Worm (Caenorhabditis elegans) whole organism, L4 larva: ENCODE measurements around the gene ift-74.

Experiments
- T20F7.1 ChIP-seq: fragments of 200-800 bp; sonication (Bioruptor generic); optimal IDR thresholded peaks from 2 replicates; lab custom pipeline; 2018; ENCODE audit warnings: mild to moderate bottlenecking, missing genetic modification characterization, missing compliant biosample characterization
- aha-1 ChIP-seq: fragments of 150-350 bp; peaks from one replicate; lab custom pipeline; 2014; ENCODE audit warnings: missing biosample characterization, missing genetic modification characterization
- arid-1 ChIP-seq: fragments of 200-800 bp; sonication (Bioruptor generic); conservative IDR thresholded peaks from 2 replicates; pipeline ENCODE4 v1.3.6; 2022; ENCODE audit warnings: missing genetic modification reagents, missing genetic modification characterization, missing compliant biosample characterization
- attf-4 ChIP-seq: sonication (generic microtip); optimal IDR thresholded peaks from 3 replicates; lab custom pipeline; 2017; ENCODE audit warnings: missing biosample characterization, missing genetic modification characterization
- ceh-20 ChIP-seq: fragments of 200-800 bp; sonication (Bioruptor generic); IDR thresholded peaks from 2 replicates; pipeline ENCODE4 v1.3.6; 2022; ENCODE audit warnings: missing genetic modification reagents, missing genetic modification characterization, missing compliant biosample characterization
- ceh-82 ChIP-seq: sonication (generic microtip); optimal IDR thresholded peaks from 2 replicates; lab custom pipeline; 2017; ENCODE audit warnings: missing biosample characterization, missing genetic modification characterization
- ces-1 ChIP-seq: fragments of 150-350 bp; sonication (generic microtip); optimal IDR thresholded peaks from 4 replicates; lab custom pipeline; 2014; ENCODE audit warnings: missing biosample characterization, missing genetic modification reagents, missing genetic modification characterization
- daf-16 ChIP-seq, 3 experiments: sonication (generic microtip); optimal IDR thresholded peaks; 2 replicates each; lab custom pipeline; 2016 to 2017; ENCODE audit warnings: missing genetic modification characterization in 3 of 3, missing genetic modification reagents in 3 of 3, mild to moderate bottlenecking in 2 of 3, missing compliant biosample characterization in 2 of 3, missing biosample characterization in 1 of 3, moderate library complexity in 1 of 3
- dmd-6 ChIP-seq: fragments of 200-800 bp; sonication (Bioruptor generic); IDR thresholded peaks from 2 replicates; pipeline ENCODE4 v1.3.6; 2022; ENCODE audit warnings: missing genetic modification reagents, missing genetic modification characterization, missing compliant biosample characterization
- dmd-9 ChIP-seq: fragments of 200-800 bp; sonication (Bioruptor generic); IDR thresholded peaks from 2 replicates; pipeline ENCODE4 v1.3.6; 2022; ENCODE audit warnings: missing genetic modification reagents, missing genetic modification characterization, missing compliant biosample characterization
- dpl-1 ChIP-seq: fragments of 150-350 bp; optimal IDR thresholded peaks from 2 replicates; lab custom pipeline; 2014; ENCODE audit warnings: missing biosample characterization, missing genetic modification reagents, missing genetic modification characterization
- egl-43 ChIP-seq: fragments of 200-800 bp; sonication (Bioruptor generic); IDR thresholded peaks from 2 replicates; pipeline ENCODE4 v1.3.6; 2022; ENCODE audit warnings: missing genetic modification reagents, missing genetic modification characterization, missing compliant biosample characterization
- fkh-10 ChIP-seq: fragments of 150-350 bp; optimal IDR thresholded peaks from 2 replicates; lab custom pipeline; 2014; ENCODE audit warnings: missing biosample characterization, missing genetic modification reagents, missing genetic modification characterization
- hlh-11 ChIP-seq: fragments of 200-800 bp; sonication (Bioruptor generic); optimal IDR thresholded peaks from 2 replicates; lab custom pipeline; 2018; ENCODE audit warnings: mild to moderate bottlenecking, missing genetic modification characterization, missing compliant biosample characterization
- hlh-30 ChIP-seq: sonication (generic microtip); optimal IDR thresholded peaks from 2 replicates; lab custom pipeline; 2017; ENCODE audit warnings: antibody characterized with exemption, mild to moderate bottlenecking, missing genetic modification characterization, missing compliant biosample characterization; ENCODE audit not compliant: insufficient read depth
- lin-13 ChIP-seq: fragments of 150-350 bp; optimal IDR thresholded peaks from 2 replicates; lab custom pipeline; 2014; ENCODE audit warnings: missing biosample characterization, missing genetic modification reagents, missing genetic modification characterization
- lin-15B ChIP-seq: fragments of 150-350 bp; sonication (generic microtip); optimal IDR thresholded peaks from 3 replicates; lab custom pipeline; 2014; ENCODE audit warnings: missing biosample characterization, missing genetic modification characterization
- lin-38 ChIP-seq: fragments of 200-800 bp; sonication (Bioruptor generic); IDR thresholded peaks from 2 replicates; pipeline ENCODE4 v1.3.6; 2022; ENCODE audit warnings: missing genetic modification reagents, missing genetic modification characterization, missing compliant biosample characterization
- lir-3 ChIP-seq: sonication (generic microtip); optimal IDR thresholded peaks from 2 replicates; lab custom pipeline; 2016; ENCODE audit warnings: mild to moderate bottlenecking, missing genetic modification characterization, missing compliant biosample characterization
- mdl-1 ChIP-seq, 2 experiments: fragments of 150-350 bp in 1 of 2; sonication (generic microtip) in 1 of 2; optimal IDR thresholded peaks; 2 replicates each; lab custom pipeline; 2014 to 2017; ENCODE audit warnings: missing biosample characterization in 2 of 2, missing genetic modification characterization in 2 of 2
- mep-1 ChIP-seq: fragments of 150-350 bp; sonication (generic microtip); optimal IDR thresholded peaks from 3 replicates; lab custom pipeline; 2014; ENCODE audit warnings: missing biosample characterization, missing genetic modification characterization
- nhr-11 ChIP-seq: fragments of 150-350 bp; optimal IDR thresholded peaks from 2 replicates; lab custom pipeline; 2014; ENCODE audit warnings: missing biosample characterization, missing genetic modification characterization
- nhr-25 ChIP-seq: sonication (generic microtip); optimal IDR thresholded peaks from 2 replicates; lab custom pipeline; 2017; ENCODE audit warnings: missing genetic modification characterization, mild to moderate bottlenecking, missing compliant biosample characterization, antibody characterized with exemption, moderate library complexity, borderline replicate concordance; ENCODE audit not compliant: insufficient read depth
- nhr-28 ChIP-seq: fragments of 150-350 bp; optimal IDR thresholded peaks from 2 replicates; lab custom pipeline; 2014; ENCODE audit warnings: missing biosample characterization, missing genetic modification characterization
- nhr-6 ChIP-seq: fragments of 150-350 bp; optimal IDR thresholded peaks from 2 replicates; lab custom pipeline; 2014; ENCODE audit warnings: missing biosample characterization, missing genetic modification characterization
- nhr-77 ChIP-seq: fragments of 150-350 bp; optimal IDR thresholded peaks from 2 replicates; lab custom pipeline; 2014; ENCODE audit warnings: missing biosample characterization, missing genetic modification characterization
- php-3 ChIP-seq: fragments of 200-800 bp; sonication (Bioruptor generic); IDR thresholded peaks from 2 replicates; pipeline ENCODE4 v1.3.6; 2022; ENCODE audit warnings: missing genetic modification reagents, missing genetic modification characterization, missing compliant biosample characterization
- pqm-1 ChIP-seq: sonication (generic microtip); optimal IDR thresholded peaks from 2 replicates; lab custom pipeline; 2017; ENCODE audit warnings: missing biosample characterization, missing genetic modification characterization
- spr-3 ChIP-seq: fragments of 200-800 bp; sonication (Bioruptor generic); optimal IDR thresholded peaks from 2 replicates; lab custom pipeline; 2018; ENCODE audit warnings: mild to moderate bottlenecking, missing genetic modification characterization, missing compliant biosample characterization
- tra-1 ChIP-seq: fragments of 200-800 bp; sonication (Bioruptor generic); IDR thresholded peaks from 2 replicates; pipeline ENCODE4 v1.3.6; 2022; ENCODE audit warnings: missing genetic modification reagents, missing genetic modification characterization, missing compliant biosample characterization
- unc-39 ChIP-seq: sonication (generic microtip); optimal IDR thresholded peaks from 2 replicates; lab custom pipeline; 2017; ENCODE audit warnings: missing biosample characterization, missing genetic modification characterization
- unc-62 ChIP-seq, 3 experiments: fragments of 150-350 bp in 1 of 3; sonication (generic microtip); optimal IDR thresholded peaks in 2 of 3; peaks in 1 of 3; 1 replicate in 1 of 3; 2 replicates in 2 of 3; lab custom pipeline; 2014 to 2017; ENCODE audit warnings: missing biosample characterization in 3 of 3, missing genetic modification characterization in 3 of 3, missing genetic modification reagents in 3 of 3, missing genotype in 1 of 3
- vab-7 ChIP-seq: fragments of 200-800 bp; sonication (Bioruptor generic); IDR thresholded peaks from 2 replicates; pipeline ENCODE4 v1.3.6; 2022; ENCODE audit warnings: missing genetic modification reagents, missing genetic modification characterization, missing compliant biosample characterization
- zag-1 ChIP-seq: fragments of 150-350 bp; optimal IDR thresholded peaks from 2 replicates; lab custom pipeline; 2014; ENCODE audit warnings: missing biosample characterization, missing genetic modification characterization
- zip-11 ChIP-seq: fragments of 200-800 bp; sonication (Bioruptor generic); IDR thresholded peaks from 2 replicates; pipeline ENCODE4 v1.3.6; 2022; ENCODE audit warnings: missing genetic modification characterization, missing compliant biosample characterization

Gene ift-74

ce11 chrII:6665908-6666307 is 13.9 kb upstream of the ift-74 start (continued):
- TF ChIP-seq tra-1: 0 out of 2 replicates have a peak, but pooled peaks have one; percentile 51
- TF ChIP-seq lir-3 (tag; lab: Kevin White, UChicago): no peak

- TF ChIP-seq pqm-1 (tag; lab: Kevin White, UChicago): peak; percentile 25
- TF ChIP-seq mdl-1 (tag; optimal IDR thresholded peaks at IDR 0.05; lab: Kevin White, UChicago): no peak
- TF ChIP-seq unc-62 (GFP tag; optimal IDR thresholded peaks at IDR 0.05 in 1 of 2; lab: Kevin White, UChicago): peak in 1 of 2 experiments; percentile 0
- no peak for TF ChIP-seq unc-62 (tag; optimal IDR thresholded peaks at IDR 0.05; lab: Kevin White, UChicago)
- peak; percentile 28; the same call in 1 of the 2 replicates for TF ChIP-seq dmd-6 (GFP tag; lab: Robert Waterston, UW)
- no peak for TF ChIP-seq vab-7 (GFP tag; lab: Robert Waterston, UW)
- TF ChIP-seq lin-13: no peak
- TF ChIP-seq nhr-6 (tag; lab: Kevin White, UChicago): no peak
- no peak for TF ChIP-seq daf-16 (GFP tag; optimal IDR thresholded peaks at IDR 0.05; lab: Kevin White, UChicago)
- peak; percentile 5 for TF ChIP-seq daf-16 (tag; optimal IDR thresholded peaks at IDR 0.05; lab: Kevin White, UChicago)
- TF ChIP-seq zag-1 (tag; lab: Kevin White, UChicago): no peak
- TF ChIP-seq, all 104 proteins: peak for 4
Observed at ce11 chrII:6666598-6666997, 13.2 kb upstream of the ift-74 start, which contains the start of gene T19D12.1. TSS of gene T19D12.1 (plus strand) at chrII:6666898.

- no peak for TF ChIP-seq unc-39
- no peak for TF ChIP-seq ceh-20 (GFP tag; lab: Robert Waterston, UW)
- TF ChIP-seq unc-62 (GFP tag; optimal IDR thresholded peaks at IDR 0.05 in 1 of 2; lab: Kevin White, UChicago): peak in 1 of 2 experiments; percentile 92
- TF ChIP-seq unc-62 (tag; optimal IDR thresholded peaks at IDR 0.05; lab: Kevin White, UChicago): no peak
- TF ChIP-seq hlh-30: no peak
Observed at ce11 chrII:6667534-6667933, 12.3 kb upstream of the ift-74 start.

- TF ChIP-seq nhr-25 (tag; lab: Kevin White, UChicago): no peak
- peak in 1 of 2 experiments; percentile 96 for TF ChIP-seq unc-62 (GFP tag; optimal IDR thresholded peaks at IDR 0.05 in 1 of 2; lab: Kevin White, UChicago)
- no peak for TF ChIP-seq unc-62 (tag; optimal IDR thresholded peaks at IDR 0.05; lab: Kevin White, UChicago)
- TF ChIP-seq, all 104 proteins: peak for 1
Observed at ce11 chrII:6668496-6668895, 11.3 kb upstream of the ift-74 start.

- no peak for TF ChIP-seq fkh-10 (GFP tag; lab: Kevin White, UChicago)
- peak; percentile 79 for TF ChIP-seq dmd-6 (GFP tag; lab: Robert Waterston, UW)
- peak; percentile 76 for TF ChIP-seq php-3
- TF ChIP-seq zip-11 (GFP tag; lab: Robert Waterston, UW): no peak
- peak; percentile 41 for TF ChIP-seq aha-1 (tag; lab: Kevin White, UChicago)
- TF ChIP-seq attf-4 (tag; lab: Kevin White, UChicago): no peak
- no peak for TF ChIP-seq lin-15B
- no peak for TF ChIP-seq daf-16 (GFP tag; optimal IDR thresholded peaks at IDR 0.05; lab: Kevin White, UChicago)
- TF ChIP-seq daf-16 (tag; optimal IDR thresholded peaks at IDR 0.05; lab: Kevin White, UChicago): peak; percentile 57
- peak; percentile 23 for TF ChIP-seq hlh-11
- no peak for TF ChIP-seq ces-1 (GFP tag; lab: Kevin White, UChicago)
- TF ChIP-seq dpl-1: no peak
- peak; percentile 80 for TF ChIP-seq pqm-1 (tag; lab: Kevin White, UChicago)
- no peak for TF ChIP-seq mep-1 (tag; lab: Kevin White, UChicago)
- TF ChIP-seq T20F7.1 (GFP tag; lab: Kevin White, UChicago): no peak
- no peak for TF ChIP-seq arid-1
- no peak for TF ChIP-seq egl-43
- peak; percentile 32 for TF ChIP-seq nhr-77 (tag; lab: Kevin White, UChicago)
- no peak for TF ChIP-seq ceh-82 (tag; lab: Kevin White, UChicago)
- TF ChIP-seq nhr-11: no peak
- no peak for TF ChIP-seq dmd-9 (GFP tag; lab: Robert Waterston, UW)
- no peak for TF ChIP-seq spr-3 (GFP tag; lab: Kevin White, UChicago)
- peak; percentile 63 for TF ChIP-seq nhr-28
- TF ChIP-seq lin-38 (GFP tag; lab: Robert Waterston, UW): no peak
Observed at ce11 chrII:6673894-6674293, 5.9 kb upstream of the ift-74 start, which contains the start of gene H43E16.1. TSS of gene H43E16.1 (plus strand) at chrII:6674268.
